Fruit fly (Drosophila melanogaster) whole organism, embryonic: ENCODE data around the gene Rbp1-like.

Experiments
- ATbp ChIP-seq: fragments of 200-800 bp; sonication (Bioruptor generic); optimal IDR thresholded peaks from 2 replicates; lab custom pipeline; 2017; ENCODE audit warnings: missing biosample characterization, mild to moderate bottlenecking, missing genetic modification characterization, missing genetic modification reagents
- Abd-B ChIP-seq: fragments of 200-800 bp; sonication (Bioruptor generic); optimal IDR thresholded peaks from 2 replicates; lab custom pipeline; 2018; ENCODE audit warnings: missing biosample characterization, mild to moderate bottlenecking, missing genetic modification characterization, moderate library complexity
- Ada2b ChIP-seq: fragments of 200-800 bp; sonication (Bioruptor generic); IDR thresholded peaks from 2 replicates; pipeline ENCODE4 v1.3.6; 2022; ENCODE audit warnings: missing biosample characterization, missing genetic modification characterization
- B-H2 ChIP-seq: fragments of 200-800 bp; sonication (Bioruptor generic); optimal IDR thresholded peaks from 2 replicates; lab custom pipeline; 2018; ENCODE audit warnings: missing biosample characterization, mild to moderate bottlenecking, missing genetic modification characterization
- CG11696 ChIP-seq: fragments of 200-800 bp; sonication (Bioruptor generic); IDR thresholded peaks from 2 replicates; pipeline ENCODE4 v1.3.6; 2022; ENCODE audit warnings: missing biosample characterization, missing genetic modification characterization
- CG13296 ChIP-seq: fragments of 200-800 bp; sonication (Bioruptor generic); optimal IDR thresholded peaks from 3 replicates; lab custom pipeline; 2018; ENCODE audit warnings: missing biosample characterization, mild to moderate bottlenecking, missing genetic modification characterization
- CG14860 ChIP-seq: fragments of 200-800 bp; sonication (Bioruptor generic); IDR thresholded peaks from 3 replicates; pipeline ENCODE4 v1.3.6; 2022; ENCODE audit warnings: missing biosample characterization, missing genetic modification characterization; ENCODE audit not compliant: partially characterized antibody
- CG14965 ChIP-seq: fragments of 200-800 bp; sonication (Bioruptor generic); optimal IDR thresholded peaks from 2 replicates; lab custom pipeline; 2016; ENCODE audit warnings: missing biosample characterization, missing genetic modification characterization, borderline replicate concordance
- CG15073 ChIP-seq: fragments of 200-800 bp; sonication (Bioruptor generic); optimal IDR thresholded peaks from 2 replicates; lab custom pipeline; 2016; ENCODE audit warnings: missing biosample characterization, missing genetic modification characterization
- CG15696 ChIP-seq: fragments of 200-800 bp; sonication (Bioruptor generic); optimal IDR thresholded peaks from 2 replicates; lab custom pipeline; 2019; ENCODE audit warnings: missing biosample characterization, mild to moderate bottlenecking, missing genetic modification characterization, moderate library complexity
- CG1603 ChIP-seq: fragments of 200-800 bp; sonication (Bioruptor generic); optimal IDR thresholded peaks from 2 replicates; lab custom pipeline; 2019; ENCODE audit warnings: missing biosample characterization, mild to moderate bottlenecking, missing genetic modification characterization, moderate library complexity
- CG17359 ChIP-seq: fragments of 200-800 bp; sonication (Bioruptor generic); optimal IDR thresholded peaks from 3 replicates; lab custom pipeline; 2018; ENCODE audit warnings: missing biosample characterization, mild to moderate bottlenecking, missing genetic modification characterization, moderate library complexity
- CG2875 ChIP-seq: fragments of 200-800 bp; sonication (Bioruptor generic); optimal IDR thresholded peaks from 2 replicates; lab custom pipeline; 2017; ENCODE audit warnings: missing biosample characterization, mild to moderate bottlenecking, missing genetic modification characterization, missing genetic modification reagents
- CG3065 ChIP-seq: fragments of 200-800 bp; sonication (Bioruptor generic); optimal IDR thresholded peaks from 2 replicates; lab custom pipeline; 2016; ENCODE audit warnings: missing biosample characterization, missing genetic modification characterization
- CG31441 ChIP-seq: fragments of 200-800 bp; sonication (Bioruptor generic); IDR thresholded peaks from 2 replicates; pipeline ENCODE4 v1.3.6; 2022; ENCODE audit warnings: missing biosample characterization, missing genetic modification characterization
- CG34376 ChIP-seq: fragments of 200-800 bp; sonication (Bioruptor generic); optimal IDR thresholded peaks from 2 replicates; lab custom pipeline; 2018; ENCODE audit warnings: missing biosample characterization, mild to moderate bottlenecking, missing genetic modification characterization
- CG34422 ChIP-seq: fragments of 200-800 bp; sonication (Bioruptor generic); IDR thresholded peaks from 3 replicates; pipeline ENCODE4 v1.3.6; 2022; ENCODE audit warnings: missing biosample characterization, missing genetic modification characterization
- CG4360 ChIP-seq: fragments of 200-800 bp; sonication (Bioruptor generic); IDR thresholded peaks from 2 replicates; pipeline ENCODE4 v1.3.6; 2022; ENCODE audit warnings: missing biosample characterization, missing genetic modification characterization
- CG4707 ChIP-seq: fragments of 200-800 bp; sonication (Bioruptor generic); optimal IDR thresholded peaks from 2 replicates; lab custom pipeline; 2018; ENCODE audit warnings: missing biosample characterization, mild to moderate bottlenecking, missing genetic modification characterization, moderate library complexity
- CG5953 ChIP-seq: fragments of 200-800 bp; sonication (Bioruptor generic); IDR thresholded peaks from 2 replicates; pipeline ENCODE4 v1.3.6; 2022; ENCODE audit warnings: missing biosample characterization, missing genetic modification characterization
- CG6175 ChIP-seq: fragments of 200-800 bp; sonication (Bioruptor generic); IDR thresholded peaks from 3 replicates; pipeline ENCODE4 v1.3.6; 2022; ENCODE audit warnings: missing biosample characterization, missing genetic modification characterization
- CG6272 ChIP-seq: fragments of 200-800 bp; sonication (Bioruptor generic); IDR thresholded peaks from 2 replicates; pipeline ENCODE4 v1.3.6; 2022; ENCODE audit warnings: missing biosample characterization, missing genetic modification characterization
- CG6689 ChIP-seq: fragments of 200-800 bp; sonication (Bioruptor generic); IDR thresholded peaks from 2 replicates; pipeline ENCODE4 v1.3.6; 2022; ENCODE audit warnings: missing biosample characterization, missing genetic modification characterization
- CG9727 ChIP-seq: fragments of 200-800 bp; sonication (Bioruptor generic); optimal IDR thresholded peaks from 3 replicates; lab custom pipeline; 2017; ENCODE audit warnings: missing biosample characterization, mild to moderate bottlenecking, missing genetic modification characterization
- D ChIP-seq, 2 experiments: fragments of 200-800 bp in 1 of 2; fragments of >200 bp in 1 of 2; sonication (Bioruptor generic) in 1 of 2; optimal IDR thresholded peaks; 2 replicates in 1 of 2; 3 replicates in 1 of 2; lab custom pipeline; 2017; ENCODE audit warnings: mild to moderate bottlenecking in 1 of 2, missing biosample characterization in 1 of 2, missing genetic modification characterization in 1 of 2, missing genetic modification reagents in 1 of 2
- Dek ChIP-seq: fragments of 200-800 bp; sonication (Bioruptor generic); optimal IDR thresholded peaks from 3 replicates; lab custom pipeline; 2019; ENCODE audit warnings: missing biosample characterization, mild to moderate bottlenecking, missing genetic modification characterization, moderate library complexity
- Dll ChIP-seq: fragments of 200-800 bp; sonication (Bioruptor generic); IDR thresholded peaks from 4 replicates; pipeline ENCODE4 v1.3.6; 2022; ENCODE audit warnings: missing biosample characterization, missing genetic modification characterization; ENCODE audit not compliant: partially characterized antibody
- Dref ChIP-seq: fragments of 200-800 bp; sonication (Bioruptor generic); IDR thresholded peaks from 2 replicates; pipeline ENCODE4 v1.3.6; 2022; ENCODE audit warnings: missing biosample characterization, missing genetic modification characterization
- Fer1 ChIP-seq: fragments of 200-800 bp; sonication (Bioruptor generic); optimal IDR thresholded peaks from 2 replicates; lab custom pipeline; 2017; ENCODE audit warnings: missing biosample characterization, mild to moderate bottlenecking, missing genetic modification characterization
- Hmr ChIP-seq: fragments of 200-800 bp; sonication (Bioruptor generic); optimal IDR thresholded peaks from 3 replicates; lab custom pipeline; 2017; ENCODE audit warnings: mild to moderate bottlenecking, missing biosample characterization, missing genetic modification reagents, missing genetic modification characterization
- PHDP ChIP-seq: fragments of 200-800 bp; sonication (Bioruptor generic); optimal IDR thresholded peaks from 3 replicates; lab custom pipeline; 2018; ENCODE audit warnings: missing biosample characterization, mild to moderate bottlenecking, missing genetic modification characterization, moderate library complexity
- Sry-δ ChIP-seq: fragments of 200-800 bp; sonication (Bioruptor generic); optimal IDR thresholded peaks from 2 replicates; lab custom pipeline; 2016; ENCODE audit warnings: missing biosample characterization, missing genetic modification characterization
- YL-1 ChIP-seq: fragments of 200-800 bp; sonication (Bioruptor generic); optimal IDR thresholded peaks from 3 replicates; lab custom pipeline; 2017; ENCODE audit warnings: missing biosample characterization, mild to moderate bottlenecking, missing genetic modification characterization
- ase ChIP-seq: fragments of 200-800 bp; sonication (Bioruptor generic); IDR thresholded peaks from 3 replicates; pipeline ENCODE4 v1.3.6; 2022; ENCODE audit warnings: missing biosample characterization, missing genetic modification characterization
- crol ChIP-seq: fragments of 200-800 bp; sonication (Bioruptor generic); IDR thresholded peaks from 2 replicates; pipeline ENCODE4 v1.3.6; 2022; ENCODE audit warnings: missing biosample characterization, missing genetic modification characterization
- dimm ChIP-seq: fragments of 200-800 bp; sonication (Bioruptor generic); IDR thresholded peaks from 2 replicates; pipeline ENCODE4 v1.3.6; 2022; ENCODE audit warnings: missing biosample characterization, missing genetic modification characterization
- dmrt99B ChIP-seq: fragments of 200-800 bp; sonication (Bioruptor generic); optimal IDR thresholded peaks from 2 replicates; lab custom pipeline; 2018; ENCODE audit warnings: missing biosample characterization, mild to moderate bottlenecking, missing genetic modification characterization, moderate library complexity
- eve ChIP-seq, 2 experiments: fragments of >200 bp; optimal IDR thresholded peaks; 2 replicates each; lab custom pipeline; 2017; ENCODE audit warnings: missing biosample characterization in 2 of 2, missing genetic modification characterization in 2 of 2
- ftz-f1 ChIP-seq: fragments of 200-800 bp; sonication (Bioruptor generic); optimal IDR thresholded peaks from 2 replicates; lab custom pipeline; 2016; ENCODE audit warnings: missing biosample characterization, missing genetic modification characterization
- gsb-n ChIP-seq: fragments of 200-800 bp; sonication (Bioruptor generic); optimal IDR thresholded peaks from 3 replicates; lab custom pipeline; 2018; ENCODE audit warnings: missing biosample characterization, mild to moderate bottlenecking, missing genetic modification characterization
- lbe ChIP-seq: fragments of 200-800 bp; sonication (Bioruptor generic); optimal IDR thresholded peaks from 2 replicates; lab custom pipeline; 2016; ENCODE audit warnings: missing biosample characterization, mild to moderate bottlenecking, missing genetic modification characterization
- lmd ChIP-seq: fragments of 200-800 bp; sonication (Bioruptor generic); IDR thresholded peaks from 2 replicates; pipeline ENCODE4 v1.3.6; 2022; ENCODE audit warnings: missing biosample characterization, missing genetic modification characterization
- ro ChIP-seq: fragments of 200-800 bp; sonication (Bioruptor generic); IDR thresholded peaks from 2 replicates; pipeline ENCODE4 v1.3.6; 2022; ENCODE audit warnings: missing biosample characterization, missing genetic modification characterization
- sens-2 ChIP-seq: fragments of 200-800 bp; sonication (Bioruptor generic); IDR thresholded peaks from 2 replicates; pipeline ENCODE4 v1.3.6; 2022; ENCODE audit warnings: missing biosample characterization, missing genetic modification characterization
- tll ChIP-seq, 2 experiments: fragments of 200-800 bp in 1 of 2; fragments of >200 bp in 1 of 2; sonication (Bioruptor generic) in 1 of 2; optimal IDR thresholded peaks; 2 replicates each; lab custom pipeline; 2017 to 2019; ENCODE audit warnings: missing biosample characterization in 2 of 2, missing genetic modification characterization in 2 of 2, mild to moderate bottlenecking in 1 of 2, moderate library complexity in 1 of 2
- trh ChIP-seq: fragments of 200-800 bp; sonication (Bioruptor generic); optimal IDR thresholded peaks from 2 replicates; lab custom pipeline; 2016; ENCODE audit warnings: missing biosample characterization, missing genetic modification characterization
- twi ChIP-seq: fragments of 200-800 bp; optimal IDR thresholded peaks from 2 replicates; lab custom pipeline; 2019; ENCODE audit warnings: missing biosample characterization, mild to moderate bottlenecking, missing genetic modification characterization, moderate library complexity
- wdn ChIP-seq: fragments of 200-800 bp; sonication (Bioruptor generic); IDR thresholded peaks from 2 replicates; pipeline ENCODE4 v1.3.6; 2022; ENCODE audit warnings: missing biosample characterization, missing genetic modification characterization

Rbp1-like gene

dm6 chrX:13403962-13404830, 19.5 kb upstream of the Rbp1-like start, which contains the start of gene GstT4 (continued):
- TF ChIP-seq ase (GFP tag; lab: Robert Waterston, UW) (peak; percentile 8; the same call in 1 of the 3 replicates), CG5953 (GFP tag; lab: Robert Waterston, UW) (peak; percentile 42; the same call in 1 of the 2 replicates), crol (GFP tag; lab: Robert Waterston, UW) (peak; percentile 86), CG13296 (GFP tag; lab: Kevin White, UChicago) (no peak), sens-2 (no peak), CG6272 (GFP tag; lab: Robert Waterston, UW) (no peak), lbe (GFP tag; lab: Kevin White, UChicago) (peak; percentile 81), YL-1 (GFP tag; lab: Kevin White, UChicago) (no peak), CG34422 (GFP tag; lab: Robert Waterston, UW) (peak; percentile 79; the same call in 2 of the 3 replicates), Dref (no peak), Sry-δ (peak; percentile 27), dimm (GFP tag; lab: Robert Waterston, UW) (no peak), ATbp (no peak), tll (GFP tag; optimal IDR thresholded peaks at IDR 0.05; lab: Kevin White, UChicago) (no peak), CG15696 (no peak), CG3065 (GFP tag; lab: Kevin White, UChicago) (peak; percentile 39), wdn (0 out of 2 replicates have a peak, but pooled peaks have one; percentile 8), Abd-B (GFP tag; lab: Kevin White, UChicago) (peak; percentile 43), CG31441 (GFP tag; lab: Robert Waterston, UW) (no peak), eve (GFP tag; optimal IDR thresholded peaks at IDR 0.05; lab: Kevin White, UChicago) (no peak), B-H2 (GFP tag; lab: Kevin White, UChicago) (no peak), lmd (GFP tag; lab: Robert Waterston, UW) (peak; percentile 54), CG4360 (0 out of 2 replicates have a peak, but pooled peaks have one; percentile 13), CG34376 (GFP tag; lab: Kevin White, UChicago) (peak; percentile 33), CG15073 (no peak), ro (GFP tag; lab: Robert Waterston, UW) (peak; percentile 45; the same call in 1 of the 2 replicates), dmrt99B (tag; lab: Kevin White, UChicago) (peak; percentile 62), D (optimal IDR thresholded peaks at IDR 0.05; lab: Kevin White, UChicago) (no peak), D (GFP tag; optimal IDR thresholded peaks at IDR 0.05; lab: Kevin White, UChicago) (peak; percentile 6), trh (GFP tag; lab: Kevin White, UChicago) (no peak), Dek (tag; lab: Kevin White, UChicago) (peak; percentile 3), twi (tag; lab: Kevin White, UChicago) (peak; percentile 19), CG17359 (tag; lab: Kevin White, UChicago) (peak; percentile 21), Ada2b (GFP tag; lab: Robert Waterston, UW) (no peak), CG14860 (GFP tag; lab: Robert Waterston, UW) (no peak), CG1603 (peak; percentile 27), ftz-f1 (GFP tag; lab: Kevin White, UChicago) (no peak), CG6175 (GFP tag; lab: Robert Waterston, UW) (no peak), CG2875 (GFP tag; lab: Kevin White, UChicago) (no peak), CG14965 (GFP tag; lab: Kevin White, UChicago) (no peak), CG11696 (GFP tag; lab: Robert Waterston, UW) (no peak), Hmr (peak; percentile 23), Dll (no peak), CG9727 (GFP tag; lab: Kevin White, UChicago) (peak; percentile 38), gsb-n (tag; lab: Kevin White, UChicago) (no peak), CG4707 (GFP tag; lab: Kevin White, UChicago) (no peak), PHDP (tag; lab: Kevin White, UChicago) (no peak), Fer1 (GFP tag; lab: Kevin White, UChicago) (no peak), CG6689 (peak; percentile 39)
